Worm (Caenorhabditis elegans) whole organism, early embryonic: ENCODE results near the gene sao-1.

Experiments
- B0310.2 ChIP-seq: sonication (generic microtip); optimal IDR thresholded peaks from 2 replicates; lab custom pipeline; 2016; ENCODE audit warnings: mild to moderate bottlenecking, missing genetic modification characterization, missing compliant biosample characterization
- F13C5.2 ChIP-seq: sonication (generic microtip); optimal IDR thresholded peaks from 2 replicates; lab custom pipeline; 2017; ENCODE audit warnings: mild to moderate bottlenecking, missing genetic modification characterization, inconsistent platforms, missing compliant biosample characterization
- aly-1 ChIP-seq: sonication (generic microtip); optimal IDR thresholded peaks from 2 replicates; lab custom pipeline; 2016; ENCODE audit warnings: missing genetic modification characterization, missing compliant biosample characterization
- ama-1 ChIP-seq: fragments of 150-350 bp; optimal IDR thresholded peaks from 2 replicates; lab custom pipeline; 2014
- ceh-13 ChIP-seq: fragments of 200-800 bp; sonication (Bioruptor generic); optimal IDR thresholded peaks from 2 replicates; lab custom pipeline; 2018; ENCODE audit warnings: mild to moderate bottlenecking, missing genetic modification characterization, missing compliant biosample characterization
- ceh-36 ChIP-seq: sonication (generic microtip); optimal IDR thresholded peaks from 2 replicates; lab custom pipeline; 2016; ENCODE audit warnings: missing genetic modification characterization, inconsistent platforms, missing compliant biosample characterization
- ets-7 ChIP-seq: sonication (generic microtip); optimal IDR thresholded peaks from 2 replicates; lab custom pipeline; 2016; ENCODE audit warnings: missing genotype, missing genetic modification characterization, missing compliant biosample characterization
- flt-1 ChIP-seq: fragments of 200-800 bp; sonication (Bioruptor generic); IDR thresholded peaks from 2 replicates; pipeline ENCODE4 v1.3.6; 2022; ENCODE audit warnings: missing genetic modification characterization, missing compliant biosample characterization
- hmbx-1 ChIP-seq: sonication (generic microtip); optimal IDR thresholded peaks from 2 replicates; lab custom pipeline; 2016; ENCODE audit warnings: mild to moderate bottlenecking, missing genetic modification characterization, missing compliant biosample characterization
- hmg-4 ChIP-seq: fragments of 200-800 bp; sonication (Bioruptor generic); optimal IDR thresholded peaks from 2 replicates; lab custom pipeline; 2018; ENCODE audit warnings: mild to moderate bottlenecking, missing genetic modification characterization, missing compliant biosample characterization
- hnd-1 ChIP-seq: sonication (generic microtip); optimal IDR thresholded peaks from 2 replicates; lab custom pipeline; 2016; ENCODE audit warnings: missing genetic modification characterization, missing compliant biosample characterization
- pes-1 ChIP-seq: fragments of 200-800 bp; sonication (Bioruptor generic); IDR thresholded peaks from 2 replicates; pipeline ENCODE4 v1.3.6; 2022; ENCODE audit warnings: missing genetic modification reagents, missing genetic modification characterization, missing compliant biosample characterization
- scrt-1 ChIP-seq: fragments of 200-800 bp; sonication (Bioruptor generic); IDR thresholded peaks from 2 replicates; pipeline ENCODE4 v1.3.6; 2022; ENCODE audit warnings: missing genetic modification characterization, missing compliant biosample characterization
- sea-1 ChIP-seq: fragments of 200-800 bp; sonication (Bioruptor generic); conservative IDR thresholded peaks from 2 replicates; pipeline ENCODE4 v1.3.6; 2022; ENCODE audit warnings: missing genetic modification characterization, missing compliant biosample characterization
- tbx-11 ChIP-seq: fragments of 200-800 bp; sonication (Bioruptor generic); IDR thresholded peaks from 2 replicates; pipeline ENCODE4 v1.3.6; 2022; ENCODE audit warnings: missing genetic modification characterization, missing compliant biosample characterization
- tbx-37 ChIP-seq: fragments of 200-800 bp; sonication (Bioruptor generic); conservative IDR thresholded peaks from 2 replicates; pipeline ENCODE4 v1.3.6; 2022; ENCODE audit warnings: missing genetic modification reagents, missing genetic modification characterization, missing compliant biosample characterization
- tra-4 ChIP-seq: sonication (generic microtip); optimal IDR thresholded peaks from 2 replicates; lab custom pipeline; 2017; ENCODE audit warnings: missing genetic modification characterization, missing compliant biosample characterization

sao-1 gene

DNA sequence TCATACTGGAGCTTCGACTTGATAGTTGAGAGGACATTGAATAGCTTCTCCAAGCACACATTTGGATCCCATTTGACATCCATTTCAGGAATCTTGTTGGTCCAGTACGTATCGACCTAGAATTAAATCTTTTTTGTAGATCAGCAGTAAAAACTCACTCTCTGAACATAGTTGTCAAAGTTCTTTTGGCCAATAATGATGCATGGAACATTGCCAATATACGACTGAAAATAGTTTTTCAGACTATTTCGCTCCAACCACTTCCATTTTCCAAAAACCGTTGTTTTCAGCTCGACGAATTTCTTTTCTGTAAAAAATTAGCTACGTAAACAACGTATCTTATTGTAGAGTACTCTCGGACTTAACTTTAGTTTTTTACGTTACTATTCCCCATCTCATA, 18.0 kb downstream of the sao-1 start:
- TF ChIP-seq flt-1 (no peak), tbx-11 (GFP tag; lab: Robert Waterston, UW) (no peak), hnd-1 (no peak), F13C5.2 (tag; lab: Kevin White, UChicago) (no peak), ama-1 (lab: Kevin White, UChicago) (no peak), aly-1 (tag; lab: Kevin White, UChicago) (no peak), tra-4 (no peak), scrt-1 (GFP tag; lab: Robert Waterston, UW) (no peak), sea-1 (GFP tag; lab: Robert Waterston, UW) (no peak), ets-7 (tag; lab: Kevin White, UChicago) (no peak), ceh-36 (tag; lab: Kevin White, UChicago) (no peak), B0310.2 (tag; lab: Kevin White, UChicago) (no peak), pes-1 (GFP tag; lab: Robert Waterston, UW) (no peak), ceh-13 (no peak), tbx-37 (GFP tag; lab: Robert Waterston, UW) (no peak), hmbx-1 (tag; lab: Kevin White, UChicago) (no peak), hmg-4 (GFP tag; lab: Kevin White, UChicago) (no peak)

DNA sequence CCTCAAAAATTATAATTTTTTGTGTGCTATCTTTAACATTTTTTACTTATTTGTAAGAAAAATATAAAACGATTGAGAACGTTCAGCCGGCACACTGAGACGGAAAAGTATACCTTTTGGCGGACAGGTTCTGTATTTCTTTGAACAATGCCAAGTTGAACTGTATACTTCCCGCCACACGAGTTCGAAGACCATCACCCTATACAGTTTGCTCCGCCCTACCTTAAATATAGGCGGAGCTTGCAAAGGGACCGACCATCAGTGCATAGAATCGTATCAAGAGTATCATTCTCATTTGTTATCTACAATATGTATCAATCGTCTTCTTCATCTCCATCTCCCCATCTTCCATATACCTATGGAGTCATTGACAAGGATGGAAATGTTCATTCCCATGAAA, 21.1 kb downstream of the sao-1 start, which contains the start of gene end-1:
Gene end-1, plus strand, starts transcription at position 301 of the 400 bp plus-strand sequence.
- TF ChIP-seq aly-1 (tag; lab: Kevin White, UChicago) (no peak), scrt-1 (GFP tag; lab: Robert Waterston, UW) (no peak), hmbx-1 (tag; lab: Kevin White, UChicago) (no peak), hmg-4 (GFP tag; lab: Kevin White, UChicago) (no peak), pes-1 (GFP tag; lab: Robert Waterston, UW) (no peak), ceh-13 (no peak)

DNA sequence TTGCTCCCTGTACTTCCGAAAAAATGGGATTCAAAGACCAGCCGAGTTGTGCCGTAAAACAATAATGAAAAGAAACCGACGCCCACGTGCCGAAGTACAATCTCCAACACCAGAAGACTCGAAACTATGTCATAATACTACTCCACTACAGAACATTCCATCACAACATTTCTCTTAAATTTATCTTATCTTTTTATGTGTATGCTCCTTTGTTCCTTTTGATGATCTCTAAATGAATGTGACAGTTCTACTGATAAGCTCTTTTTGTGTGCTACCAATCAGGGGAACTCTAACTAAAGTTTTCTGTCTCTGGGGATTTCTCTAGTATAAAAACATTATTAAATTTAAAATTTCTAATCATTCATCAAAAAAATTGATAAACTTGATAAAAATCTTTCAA, 23.1 kb downstream of the sao-1 start:
- no peak for TF ChIP-seq scrt-1 (GFP tag; lab: Robert Waterston, UW)

DNA sequence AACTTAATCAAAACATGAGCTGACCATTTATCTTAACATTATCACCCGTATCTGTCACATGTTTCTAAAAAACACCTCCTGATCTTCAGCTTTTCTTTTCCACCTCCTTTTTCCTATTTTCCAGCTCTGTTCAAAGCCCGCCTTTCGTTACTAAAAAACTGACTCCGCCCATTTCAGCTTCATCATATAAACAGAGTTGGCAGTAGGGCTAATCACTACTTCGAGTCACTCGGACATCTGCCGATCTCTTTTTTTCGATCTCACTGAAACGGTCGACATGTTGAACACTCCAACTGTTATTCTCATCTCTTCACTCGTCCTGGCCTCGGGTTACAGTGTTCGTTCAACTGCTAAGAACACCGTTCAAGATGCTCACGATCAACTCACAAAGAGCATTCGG, 28.8 kb downstream of the sao-1 start, which contains the start of gene droe-4:
Gene droe-4, plus strand, starts transcription at position 172 of the 400 bp plus-strand sequence.
- no peak for TF ChIP-seq hnd-1
- TF ChIP-seq ama-1 (lab: Kevin White, UChicago): no peak
- no peak for TF ChIP-seq ceh-36 (tag; lab: Kevin White, UChicago)
- TF ChIP-seq pes-1 (GFP tag; lab: Robert Waterston, UW): no peak
- TF ChIP-seq tbx-37 (GFP tag; lab: Robert Waterston, UW): no peak
- no peak for TF ChIP-seq F13C5.2 (tag; lab: Kevin White, UChicago)
- no peak for TF ChIP-seq ceh-13
- TF ChIP-seq tbx-11 (GFP tag; lab: Robert Waterston, UW): no peak
- TF ChIP-seq tra-4: no peak
- no peak for TF ChIP-seq hmbx-1 (tag; lab: Kevin White, UChicago)
- TF ChIP-seq aly-1 (tag; lab: Kevin White, UChicago): no peak
- no peak for TF ChIP-seq sea-1 (GFP tag; lab: Robert Waterston, UW)

DNA sequence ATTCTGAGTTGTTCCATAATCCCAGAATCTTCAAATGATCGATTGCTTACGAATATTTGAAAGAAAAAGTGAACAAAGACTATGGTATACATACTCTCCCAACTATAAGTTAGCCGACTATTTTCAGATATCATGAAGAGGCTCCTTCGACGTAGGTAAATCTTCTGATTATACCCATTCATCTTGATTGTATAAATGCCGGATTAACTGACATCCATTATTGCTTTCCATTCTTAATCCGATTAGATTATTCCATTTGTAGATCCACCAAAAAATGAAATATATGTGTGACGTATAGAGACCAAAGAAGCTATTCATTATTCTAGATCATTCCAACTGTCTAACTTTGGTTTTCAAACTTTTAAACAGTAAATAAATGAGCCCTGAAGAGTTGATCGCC, 29.8 kb downstream of the sao-1 start:
- no peak for TF ChIP-seq B0310.2 (tag; lab: Kevin White, UChicago)
- no peak for TF ChIP-seq tbx-37 (GFP tag; lab: Robert Waterston, UW)
- no peak for TF ChIP-seq tbx-11 (GFP tag; lab: Robert Waterston, UW)
- no peak for TF ChIP-seq scrt-1 (GFP tag; lab: Robert Waterston, UW)
- TF ChIP-seq hnd-1: no peak
- TF ChIP-seq tra-4: no peak
- TF ChIP-seq flt-1: no peak
- no peak for TF ChIP-seq sea-1 (GFP tag; lab: Robert Waterston, UW)
- TF ChIP-seq ama-1 (lab: Kevin White, UChicago): no peak
- TF ChIP-seq hmg-4 (GFP tag; lab: Kevin White, UChicago): no peak
- no peak for TF ChIP-seq ceh-13
- no peak for TF ChIP-seq ceh-36 (tag; lab: Kevin White, UChicago)
- TF ChIP-seq aly-1 (tag; lab: Kevin White, UChicago): no peak
- TF ChIP-seq ets-7 (tag; lab: Kevin White, UChicago): no peak
- TF ChIP-seq F13C5.2 (tag; lab: Kevin White, UChicago): no peak
- TF ChIP-seq pes-1 (GFP tag; lab: Robert Waterston, UW): no peak

DNA sequence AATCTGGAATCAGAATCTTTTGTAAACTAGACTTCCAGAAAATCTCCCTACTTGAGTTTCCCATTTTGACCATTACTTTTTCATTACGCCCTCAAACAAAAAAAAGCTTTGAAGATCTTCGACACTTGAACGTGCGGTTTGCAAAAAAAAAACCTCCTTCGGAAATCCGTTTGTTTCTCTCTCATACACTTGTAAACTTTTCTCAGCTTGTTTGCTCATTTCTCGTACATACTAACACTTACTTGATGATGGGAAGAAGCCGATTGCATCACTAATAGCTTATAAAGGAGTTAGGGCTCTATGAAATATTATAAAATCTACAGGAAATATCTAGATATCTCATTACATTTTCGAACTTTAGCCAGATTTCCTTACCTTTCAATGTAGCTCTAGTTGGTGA, 38.2 kb downstream of the sao-1 start:
- TF ChIP-seq tra-4: no peak
- TF ChIP-seq B0310.2 (tag; lab: Kevin White, UChicago): no peak
- TF ChIP-seq sea-1 (GFP tag; lab: Robert Waterston, UW): no peak
- TF ChIP-seq scrt-1 (GFP tag; lab: Robert Waterston, UW): no peak
- TF ChIP-seq ceh-13: no peak
- TF ChIP-seq hmbx-1 (tag; lab: Kevin White, UChicago): no peak
- no peak for TF ChIP-seq tbx-11 (GFP tag; lab: Robert Waterston, UW)
- no peak for TF ChIP-seq F13C5.2 (tag; lab: Kevin White, UChicago)
- TF ChIP-seq hnd-1: no peak
- TF ChIP-seq flt-1: no peak
- TF ChIP-seq tbx-37 (GFP tag; lab: Robert Waterston, UW): no peak
- no peak for TF ChIP-seq hmg-4 (GFP tag; lab: Kevin White, UChicago)
- no peak for TF ChIP-seq pes-1 (GFP tag; lab: Robert Waterston, UW)
- TF ChIP-seq ets-7 (tag; lab: Kevin White, UChicago): no peak
- TF ChIP-seq ceh-36 (tag; lab: Kevin White, UChicago): no peak
- TF ChIP-seq aly-1 (tag; lab: Kevin White, UChicago): no peak
- no peak for TF ChIP-seq ama-1 (lab: Kevin White, UChicago)

DNA sequence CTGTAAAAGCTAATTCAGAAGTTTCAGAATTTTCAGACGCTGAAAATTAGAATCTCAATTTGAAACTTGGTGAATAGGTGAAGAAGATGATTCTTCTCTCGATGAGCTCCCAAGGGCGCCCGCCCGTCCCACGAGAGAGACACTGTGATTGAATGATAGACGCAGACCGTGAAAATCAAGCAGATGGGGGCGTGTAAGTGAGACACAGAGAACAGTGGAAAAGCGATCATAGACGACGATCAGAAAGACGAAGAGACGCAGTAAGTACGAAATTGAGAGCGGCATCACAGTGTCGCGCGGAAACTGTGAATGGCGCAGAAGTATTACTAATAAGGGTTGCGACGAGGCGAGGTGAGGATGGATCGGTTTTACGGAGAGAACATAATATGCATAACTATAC, 38.7 kb downstream of the sao-1 start:
- no peak for TF ChIP-seq pes-1 (GFP tag; lab: Robert Waterston, UW)
- no peak for TF ChIP-seq ama-1 (lab: Kevin White, UChicago)
- TF ChIP-seq tbx-11 (GFP tag; lab: Robert Waterston, UW): no peak
- no peak for TF ChIP-seq hmbx-1 (tag; lab: Kevin White, UChicago)
- no peak for TF ChIP-seq ceh-36 (tag; lab: Kevin White, UChicago)
- no peak for TF ChIP-seq ets-7 (tag; lab: Kevin White, UChicago)
- no peak for TF ChIP-seq tbx-37 (GFP tag; lab: Robert Waterston, UW)
- no peak for TF ChIP-seq hmg-4 (GFP tag; lab: Kevin White, UChicago)
- no peak for TF ChIP-seq F13C5.2 (tag; lab: Kevin White, UChicago)
- no peak for TF ChIP-seq flt-1
